ENCODE assay signal across 5 worm cellular contexts in the genomic region with DNA sequence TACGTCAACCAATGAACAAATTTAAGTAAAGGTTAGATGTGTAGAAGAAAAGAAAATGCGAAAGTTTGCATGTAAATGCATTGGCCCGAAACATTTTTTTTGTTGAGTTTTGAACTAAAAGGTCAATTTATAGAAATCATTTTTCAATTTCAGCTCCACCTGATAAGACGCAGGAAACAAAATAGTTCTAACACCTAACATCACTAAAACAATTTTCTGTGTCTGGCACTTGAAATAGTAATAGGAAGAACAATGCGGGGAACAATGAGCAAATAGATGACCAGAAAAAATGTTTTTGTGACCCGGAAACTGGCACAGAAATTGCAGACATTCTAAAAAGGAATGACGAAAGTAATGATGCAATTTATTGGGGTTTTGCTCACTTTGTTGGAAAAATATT.
TF ChIP-seq lines count a peak whose summit lies in the region.

No protein-coding gene starts in this region.

TF ChIP-seq in whole organism, L1 larva, 84 proteins besides CTCF, POLR2A, EP300 and RAD21:
- no peak for TF ChIP-seq isw-1 (GFP tag; IDR thresholded peaks at IDR 0.05; lab: Robert Waterston, UW)
- peak; percentile 9 for TF ChIP-seq elt-2 (tag; optimal IDR thresholded peaks at IDR 0.05; lab: Kevin White, UChicago)
- peak in 1 of 2 experiments; percentile 21 for TF ChIP-seq lin-35 (GFP tag; optimal IDR thresholded peaks at IDR 0.05; lab: Kevin White, UChicago)
- no peak for TF ChIP-seq nhr-20 (tag; optimal IDR thresholded peaks at IDR 0.05; lab: Kevin White, UChicago)
- TF ChIP-seq alr-1 (tag; optimal IDR thresholded peaks at IDR 0.05; lab: Kevin White, UChicago; ENCODE audit: borderline replicate concordance), result no peak
TF ChIP-seq in whole organism, L1 larva: peak in this region for 2.

TF ChIP-seq in whole organism, L2 larva, 48 proteins besides CTCF, POLR2A, EP300 and RAD21:
- TF ChIP-seq mab-5 (tag; optimal IDR thresholded peaks at IDR 0.05; lab: Kevin White, UChicago) (no peak), nhr-129 (tag; optimal IDR thresholded peaks at IDR 0.05; lab: Kevin White, UChicago) (peak; percentile 43), fos-1 (tag; optimal IDR thresholded peaks at IDR 0.05; lab: Kevin White, UChicago) (peak; percentile 23), ztf-4 (tag; optimal IDR thresholded peaks at IDR 0.05; lab: Kevin White, UChicago) (no peak), nhr-6 (tag; optimal IDR thresholded peaks at IDR 0.05; lab: Kevin White, UChicago) (no peak), ceh-16 (tag; optimal IDR thresholded peaks at IDR 0.05; lab: Kevin White, UChicago) (no peak)

TF ChIP-seq in whole organism, L3 larva, 47 proteins besides CTCF, POLR2A, EP300 and RAD21:
- TF ChIP-seq elt-2 (tag; optimal IDR thresholded peaks at IDR 0.05; lab: Kevin White, UChicago) (peak; percentile 59), nhr-11 (tag; optimal IDR thresholded peaks at IDR 0.05; lab: Kevin White, UChicago) (no peak), nhr-43 (tag; optimal IDR thresholded peaks at IDR 0.05; lab: Kevin White, UChicago; ENCODE audit: poor library complexity, severe bottlenecking) (no peak), unc-39 (tag; optimal IDR thresholded peaks at IDR 0.05; lab: Kevin White, UChicago) (no peak), nhr-25 (tag; optimal IDR thresholded peaks at IDR 0.05; lab: Kevin White, UChicago) (no peak), mdl-1 (tag; optimal IDR thresholded peaks at IDR 0.05; lab: Kevin White, UChicago) (no peak), ztf-11 (tag; optimal IDR thresholded peaks at IDR 0.05; lab: Kevin White, UChicago) (no peak), fos-1 (tag; optimal IDR thresholded peaks at IDR 0.05; lab: Kevin White, UChicago) (no peak), ztf-4 (tag; optimal IDR thresholded peaks at IDR 0.05; lab: Kevin White, UChicago) (no peak), pqm-1 (tag; optimal IDR thresholded peaks at IDR 0.05; lab: Kevin White, UChicago) (peak; percentile 72)

TF ChIP-seq in whole organism, L4 larva, 104 proteins besides CTCF, POLR2A, EP300 and RAD21:
- peak; percentile 82 for TF ChIP-seq aha-1 (tag; lab: Kevin White, UChicago)
- peak; percentile 15; the same call in 1 of the 2 replicates for TF ChIP-seq dmd-6 (GFP tag; IDR thresholded peaks at IDR 0.05; lab: Robert Waterston, UW)
- no peak for TF ChIP-seq attf-4 (tag; optimal IDR thresholded peaks at IDR 0.05; lab: Kevin White, UChicago)
- TF ChIP-seq mep-1 (tag; optimal IDR thresholded peaks at IDR 0.05; lab: Kevin White, UChicago), result peak; percentile 26
- peak; percentile 42 for TF ChIP-seq dve-1 (tag; optimal IDR thresholded peaks at IDR 0.05; lab: Kevin White, UChicago; ENCODE audit: insufficient read depth)
- TF ChIP-seq daf-16 (GFP tag; optimal IDR thresholded peaks at IDR 0.05; lab: Kevin White, UChicago), result no peak
- peak; percentile 48 for TF ChIP-seq daf-16 (tag; optimal IDR thresholded peaks at IDR 0.05; lab: Kevin White, UChicago)

TF ChIP-seq in whole organism, young adult, 124 proteins besides CTCF, POLR2A, EP300 and RAD21:
- TF ChIP-seq pha-4 (tag; optimal IDR thresholded peaks at IDR 0.05; lab: Kevin White, UChicago), result no peak
- peak; percentile 45 for TF ChIP-seq nhr-80 (tag; optimal IDR thresholded peaks at IDR 0.05; lab: Kevin White, UChicago)
